Worm (Caenorhabditis elegans) whole organism, L3 larva: ENCODE data around the gene ZK470.6.

Experiments used
- ceh-28 ChIP-seq: fragments of 150-350 bp; optimal IDR thresholded peaks from 2 replicates; lab custom pipeline; 2014; ENCODE audit warnings: missing biosample characterization, missing genetic modification reagents, missing genetic modification characterization
- ceh-9 ChIP-seq: sonication (generic microtip); optimal IDR thresholded peaks from 2 replicates; lab custom pipeline; 2018; ENCODE audit warnings: missing biosample characterization, missing genetic modification characterization
- eor-1 ChIP-seq, 2 experiments: fragments of 150-350 bp; optimal IDR thresholded peaks; 2 replicates each; lab custom pipeline; 2014 to 2018; ENCODE audit warnings: missing biosample characterization in 2 of 2, missing genetic modification characterization in 2 of 2
- nhr-77 ChIP-seq: fragments of 150-350 bp; optimal IDR thresholded peaks from 2 replicates; lab custom pipeline; 2014; ENCODE audit warnings: missing biosample characterization, missing genetic modification characterization
- pha-4 ChIP-seq: fragments of 150-350 bp; optimal IDR thresholded peaks from 2 replicates; lab custom pipeline; 2014; ENCODE audit warnings: missing biosample characterization, missing genetic modification reagents, missing genetic modification characterization

DNA sequence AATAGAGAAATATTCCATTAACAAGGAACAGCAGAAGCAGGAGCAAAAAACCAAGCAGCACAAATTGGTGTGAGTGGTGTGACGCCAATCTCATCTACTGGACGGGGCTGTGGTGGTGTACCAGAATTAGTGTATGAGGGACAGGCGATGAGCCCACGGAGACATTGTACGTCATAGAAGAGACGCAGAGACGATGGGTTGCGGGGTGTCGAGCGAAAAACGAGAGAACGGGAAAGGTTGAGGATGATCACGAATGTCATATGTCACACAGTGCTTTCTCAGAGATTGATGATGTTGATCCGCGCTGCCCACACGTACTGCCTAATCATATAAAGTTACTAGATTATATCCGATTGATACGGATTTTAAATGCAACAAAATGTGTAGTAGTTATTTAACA is 19.4 kb downstream of the ZK470.6 start:
- TF ChIP-seq ceh-9 = no peak
- TF ChIP-seq ceh-28 (tag; lab: Kevin White, UChicago) = no peak
- TF ChIP-seq eor-1 (tag; optimal IDR thresholded peaks at IDR 0.05; lab: Kevin White, UChicago) = no peak
- no peak for TF ChIP-seq nhr-77 (tag; lab: Kevin White, UChicago)
- no peak for TF ChIP-seq pha-4 (tag; lab: Kevin White, UChicago)
